Worm (Caenorhabditis elegans) whole organism, mixed stage, embryonic: ENCODE results near the gene abcf-2.
A peak's percentile ranks its signal among the peaks of the same experiment; 100 is the strongest.

Experiments
- M03D4.4 ChIP-seq: sonication (generic microtip); optimal IDR thresholded peaks from 2 replicates; lab custom pipeline; 2017; ENCODE audit warnings: mild to moderate bottlenecking, missing genetic modification characterization, missing compliant biosample characterization
- bed-3 ChIP-seq: fragments of 200-800 bp; sonication (Bioruptor generic); optimal IDR thresholded peaks from 3 replicates; lab custom pipeline; 2018; ENCODE audit warnings: mild to moderate bottlenecking, missing genetic modification characterization, moderate library complexity, missing compliant biosample characterization
- blmp-1 ChIP-seq: fragments of 150-350 bp; optimal IDR thresholded peaks from 2 replicates; lab custom pipeline; 2014; ENCODE audit warnings: missing biosample characterization, missing genetic modification characterization
- ceh-39 ChIP-seq: fragments of 150-350 bp; optimal IDR thresholded peaks from 2 replicates; lab custom pipeline; 2014; ENCODE audit warnings: missing biosample characterization, missing genetic modification characterization
- ceh-43 ChIP-seq: fragments of 200-800 bp; sonication (Bioruptor generic); optimal IDR thresholded peaks from 2 replicates; lab custom pipeline; 2018; ENCODE audit warnings: mild to moderate bottlenecking, missing genetic modification characterization, moderate library complexity, missing compliant biosample characterization
- ceh-83 ChIP-seq: fragments of 200-800 bp; sonication (Bioruptor generic); optimal IDR thresholded peaks from 2 replicates; lab custom pipeline; 2018; ENCODE audit warnings: mild to moderate bottlenecking, missing genetic modification characterization, missing compliant biosample characterization
- ces-1 ChIP-seq: fragments of 150-350 bp; optimal IDR thresholded peaks from 2 replicates; lab custom pipeline; 2014; ENCODE audit warnings: missing biosample characterization, missing genetic modification reagents, missing genetic modification characterization
- cnd-1 ChIP-seq: fragments of 200-800 bp; sonication (Bioruptor generic); optimal IDR thresholded peaks from 2 replicates; lab custom pipeline; 2018; ENCODE audit warnings: mild to moderate bottlenecking, missing genetic modification characterization, missing compliant biosample characterization
- drap-1 ChIP-seq: fragments of 200-800 bp; sonication (Bioruptor generic); optimal IDR thresholded peaks from 3 replicates; lab custom pipeline; 2018; ENCODE audit warnings: mild to moderate bottlenecking, missing genetic modification characterization, missing compliant biosample characterization
- elt-1 ChIP-seq: sonication (generic microtip); optimal IDR thresholded peaks from 2 replicates; lab custom pipeline; 2017; ENCODE audit warnings: missing genetic modification characterization, mild to moderate bottlenecking, missing compliant biosample characterization, antibody characterized with exemption, moderate library complexity, borderline replicate concordance; ENCODE audit not compliant: insufficient read depth
- elt-3 ChIP-seq: fragments of 150-350 bp; optimal IDR thresholded peaks from 2 replicates; lab custom pipeline; 2014; ENCODE audit warnings: missing biosample characterization, missing genetic modification characterization
- flh-1 ChIP-seq: fragments of 200-800 bp; sonication (Bioruptor generic); optimal IDR thresholded peaks from 2 replicates; lab custom pipeline; 2018; ENCODE audit warnings: mild to moderate bottlenecking, missing genetic modification characterization, moderate library complexity, missing compliant biosample characterization
- ham-2 ChIP-seq: fragments of 200-800 bp; sonication (Bioruptor generic); optimal IDR thresholded peaks from 2 replicates; lab custom pipeline; 2018; ENCODE audit warnings: mild to moderate bottlenecking, missing genetic modification characterization, missing compliant biosample characterization
- hlh-1 ChIP-seq: fragments of 150-350 bp; optimal IDR thresholded peaks from 2 replicates; lab custom pipeline; 2014; ENCODE audit warnings: missing biosample characterization, missing genetic modification reagents, missing genetic modification characterization
- lin-13 ChIP-seq: fragments of 150-350 bp; optimal IDR thresholded peaks from 2 replicates; lab custom pipeline; 2014; ENCODE audit warnings: missing biosample characterization, missing genetic modification characterization
- lin-32 ChIP-seq: fragments of 200-800 bp; sonication (Bioruptor generic); optimal IDR thresholded peaks from 2 replicates; lab custom pipeline; 2018; ENCODE audit warnings: mild to moderate bottlenecking, missing genetic modification characterization, missing compliant biosample characterization
- lsy-2 ChIP-seq: fragments of 150-350 bp; optimal IDR thresholded peaks from 2 replicates; lab custom pipeline; 2014; ENCODE audit warnings: missing biosample characterization, missing genetic modification characterization
- mab-5 ChIP-seq: fragments of 150-350 bp; optimal IDR thresholded peaks from 2 replicates; lab custom pipeline; 2014; ENCODE audit warnings: missing biosample characterization, missing genetic modification characterization
- mep-1 ChIP-seq: fragments of 150-350 bp; optimal IDR thresholded peaks from 2 replicates; lab custom pipeline; 2017; ENCODE audit warnings: missing biosample characterization, missing genetic modification reagents, missing genetic modification characterization, inconsistent platforms
- mls-2 ChIP-seq: sonication (generic microtip); optimal IDR thresholded peaks from 2 replicates; lab custom pipeline; 2016; ENCODE audit warnings: mild to moderate bottlenecking, missing genetic modification characterization, moderate library complexity, missing compliant biosample characterization
- nhr-12 ChIP-seq: fragments of 150-350 bp; optimal IDR thresholded peaks from 2 replicates; lab custom pipeline; 2014; ENCODE audit warnings: missing biosample characterization, missing genetic modification characterization
- nhr-2 ChIP-seq: fragments of 150-350 bp; optimal IDR thresholded peaks from 2 replicates; lab custom pipeline; 2014; ENCODE audit warnings: missing biosample characterization, missing genetic modification characterization
- nhr-28 ChIP-seq: fragments of 150-350 bp; optimal IDR thresholded peaks from 2 replicates; lab custom pipeline; 2014; ENCODE audit warnings: missing biosample characterization, missing genetic modification characterization
- nhr-76 ChIP-seq: sonication (generic microtip); optimal IDR thresholded peaks from 2 replicates; lab custom pipeline; 2017; ENCODE audit warnings: missing biosample characterization, missing genetic modification characterization
- pha-4 ChIP-seq: fragments of 150-350 bp; optimal IDR thresholded peaks from 2 replicates; lab custom pipeline; 2018; ENCODE audit warnings: missing biosample characterization, missing genetic modification reagents, missing genetic modification characterization
- snpc-4 ChIP-seq: fragments of 150-350 bp; optimal IDR thresholded peaks from 2 replicates; lab custom pipeline; 2014; ENCODE audit warnings: missing biosample characterization, missing genetic modification characterization
- sptf-1 ChIP-seq: sonication (generic microtip); optimal IDR thresholded peaks from 2 replicates; lab custom pipeline; 2017; ENCODE audit warnings: mild to moderate bottlenecking, missing genetic modification characterization, moderate library complexity, missing compliant biosample characterization
- tbx-8 ChIP-seq: fragments of 200-800 bp; sonication (Bioruptor generic); optimal IDR thresholded peaks from 2 replicates; lab custom pipeline; 2018; ENCODE audit warnings: mild to moderate bottlenecking, missing genetic modification characterization, moderate library complexity, missing compliant biosample characterization
- unc-120 ChIP-seq: sonication (generic microtip); optimal IDR thresholded peaks from 2 replicates; lab custom pipeline; 2017; ENCODE audit warnings: missing genetic modification characterization, missing compliant biosample characterization; ENCODE audit not compliant: poor library complexity, severe bottlenecking
- unc-39 ChIP-seq: fragments of 150-350 bp; optimal IDR thresholded peaks from 2 replicates; lab custom pipeline; 2014; ENCODE audit warnings: missing biosample characterization, missing genetic modification characterization
- unc-62 ChIP-seq: fragments of 150-350 bp; optimal IDR thresholded peaks from 2 replicates; lab custom pipeline; 2014; ENCODE audit warnings: missing biosample characterization, missing genetic modification reagents, missing genetic modification characterization
- zip-8 ChIP-seq: fragments of 150-350 bp; optimal IDR thresholded peaks from 2 replicates; lab custom pipeline; 2014; ENCODE audit warnings: missing biosample characterization, missing genetic modification characterization
- ztf-11 ChIP-seq: fragments of 150-350 bp; optimal IDR thresholded peaks from 2 replicates; lab custom pipeline; 2014; ENCODE audit warnings: missing biosample characterization, missing genetic modification characterization

Gene abcf-2

ce11 chrIII:13434404-13434803 is 27.6 kb downstream of the abcf-2 start, which contains the start of gene F45G2.7:
Gene F45G2.7, minus strand, starts transcription at chrIII:13434504.
- TF ChIP-seq mep-1 (tag; lab: Kevin White, UChicago) (no peak), cnd-1 (tag; lab: Kevin White, UChicago) (no peak), pha-4 (no peak), sptf-1 (no peak), mab-5 (tag; lab: Kevin White, UChicago) (no peak), snpc-4 (tag; lab: Kevin White, UChicago) (no peak), ceh-43 (GFP tag; lab: Kevin White, UChicago) (no peak)

DNA sequence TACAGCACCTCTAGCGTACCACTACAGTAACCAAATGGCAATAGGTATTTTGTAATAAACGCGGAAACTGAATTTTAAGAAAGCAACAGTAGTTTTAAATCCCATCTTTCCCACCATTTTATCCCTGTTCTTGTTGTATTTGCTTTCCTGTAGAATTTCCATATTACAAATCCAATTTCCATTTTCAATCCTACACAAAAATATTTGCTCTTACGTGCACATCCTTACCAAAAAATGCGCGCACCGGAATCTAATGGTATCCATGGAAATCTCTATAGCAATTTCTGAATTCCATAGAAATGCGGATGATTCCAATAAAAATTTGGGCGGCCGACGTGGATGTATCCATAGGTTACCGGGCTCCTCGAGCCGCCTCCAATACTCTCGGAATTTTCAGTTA is 31.9 kb downstream of the abcf-2 start, which contains the start of gene trf-1:
Gene trf-1 (plus strand): TSS at position 301 of the 400 bp plus-strand sequence.
- TF ChIP-seq lin-32: no peak
- no peak for TF ChIP-seq unc-120 (tag; lab: Kevin White, UChicago)
- no peak for TF ChIP-seq unc-39 (tag; lab: Kevin White, UChicago)
- TF ChIP-seq flh-1 (GFP tag; lab: Kevin White, UChicago): no peak
- TF ChIP-seq sptf-1: no peak
- no peak for TF ChIP-seq ceh-39 (tag; lab: Kevin White, UChicago)
- TF ChIP-seq elt-1 (tag; lab: Kevin White, UChicago): no peak
- no peak for TF ChIP-seq nhr-12 (tag; lab: Kevin White, UChicago)
- no peak for TF ChIP-seq cnd-1 (tag; lab: Kevin White, UChicago)
- no peak for TF ChIP-seq mep-1 (tag; lab: Kevin White, UChicago)
- no peak for TF ChIP-seq bed-3 (GFP tag; lab: Kevin White, UChicago)
- TF ChIP-seq ces-1 (GFP tag; lab: Kevin White, UChicago): no peak
- TF ChIP-seq ham-2 (GFP tag; lab: Kevin White, UChicago): no peak
- TF ChIP-seq nhr-2 (tag; lab: Kevin White, UChicago): no peak
- TF ChIP-seq hlh-1 (tag; lab: Kevin White, UChicago): no peak
- no peak for TF ChIP-seq ceh-83 (GFP tag; lab: Kevin White, UChicago)

DNA sequence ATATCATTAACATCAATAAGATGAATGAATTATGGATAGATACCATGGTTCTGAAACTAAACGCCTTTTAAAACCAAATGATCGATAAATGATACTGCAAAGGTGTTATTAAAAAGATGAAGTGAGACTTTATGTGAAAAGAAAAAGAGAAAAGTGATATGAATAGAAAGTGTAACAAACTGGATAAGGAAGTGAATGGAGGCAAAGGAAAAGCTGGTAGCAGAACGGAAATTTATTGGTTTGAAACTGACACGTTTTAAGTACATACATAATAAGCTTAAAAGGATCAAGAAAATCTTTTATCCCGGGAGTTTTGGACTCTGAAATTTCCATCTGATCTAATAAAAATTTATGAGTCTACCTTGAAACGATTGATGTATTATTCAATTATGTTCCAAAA is 32.4 kb downstream of the abcf-2 start, which contains the start of gene bli-5:
Gene bli-5 (minus strand): TSS at position 101 of the 400 bp plus-strand sequence.
- TF ChIP-seq nhr-28 (tag; lab: Kevin White, UChicago): no peak
- TF ChIP-seq mls-2: no peak
- TF ChIP-seq unc-39 (tag; lab: Kevin White, UChicago): no peak
- TF ChIP-seq unc-62 (GFP tag; lab: Kevin White, UChicago): no peak
- no peak for TF ChIP-seq unc-120 (tag; lab: Kevin White, UChicago)
- TF ChIP-seq snpc-4 (tag; lab: Kevin White, UChicago): no peak
- TF ChIP-seq ces-1 (GFP tag; lab: Kevin White, UChicago): no peak
- no peak for TF ChIP-seq hlh-1 (tag; lab: Kevin White, UChicago)
- no peak for TF ChIP-seq elt-3 (tag; lab: Kevin White, UChicago)
- no peak for TF ChIP-seq pha-4
- no peak for TF ChIP-seq flh-1 (GFP tag; lab: Kevin White, UChicago)
- no peak for TF ChIP-seq ceh-83 (GFP tag; lab: Kevin White, UChicago)
- no peak for TF ChIP-seq lin-32
- TF ChIP-seq mep-1 (tag; lab: Kevin White, UChicago): no peak
- TF ChIP-seq mab-5 (tag; lab: Kevin White, UChicago): no peak
- TF ChIP-seq lsy-2 (tag; lab: Kevin White, UChicago): no peak
- TF ChIP-seq zip-8 (tag; lab: Kevin White, UChicago): no peak
- no peak for TF ChIP-seq drap-1 (GFP tag; lab: Kevin White, UChicago)
- TF ChIP-seq M03D4.4: no peak
- TF ChIP-seq, all 35 proteins: peak for 0

- no peak for TF ChIP-seq ces-1 (GFP tag; lab: Kevin White, UChicago)
- no peak for TF ChIP-seq tbx-8
- TF ChIP-seq lin-32: no peak
- TF ChIP-seq bed-3 (GFP tag; lab: Kevin White, UChicago): no peak
Observed at ce11 chrIII:13427817-13428216, 34.2 kb downstream of the abcf-2 start.

- no peak for TF ChIP-seq unc-120 (tag; lab: Kevin White, UChicago)
- no peak for TF ChIP-seq nhr-12 (tag; lab: Kevin White, UChicago)
- no peak for TF ChIP-seq unc-62 (GFP tag; lab: Kevin White, UChicago)
- no peak for TF ChIP-seq lin-13
- no peak for TF ChIP-seq nhr-76 (tag; lab: Kevin White, UChicago)
- no peak for TF ChIP-seq nhr-2 (tag; lab: Kevin White, UChicago)
- no peak for TF ChIP-seq lin-32
- TF ChIP-seq unc-39 (tag; lab: Kevin White, UChicago): no peak
- TF ChIP-seq ztf-11 (tag; lab: Kevin White, UChicago): no peak
- no peak for TF ChIP-seq elt-3 (tag; lab: Kevin White, UChicago)
- TF ChIP-seq ces-1 (GFP tag; lab: Kevin White, UChicago): peak; percentile 37
- no peak for TF ChIP-seq drap-1 (GFP tag; lab: Kevin White, UChicago)
- no peak for TF ChIP-seq zip-8 (tag; lab: Kevin White, UChicago)
- TF ChIP-seq ceh-83 (GFP tag; lab: Kevin White, UChicago): no peak
- TF ChIP-seq pha-4: no peak
- TF ChIP-seq mep-1 (tag; lab: Kevin White, UChicago): peak; percentile 4
- no peak for TF ChIP-seq ceh-43 (GFP tag; lab: Kevin White, UChicago)
- TF ChIP-seq ceh-39 (tag; lab: Kevin White, UChicago): no peak
- no peak for TF ChIP-seq bed-3 (GFP tag; lab: Kevin White, UChicago)
- no peak for TF ChIP-seq blmp-1 (tag; lab: Kevin White, UChicago)
- peak; percentile 39 for TF ChIP-seq lsy-2 (tag; lab: Kevin White, UChicago)
- no peak for TF ChIP-seq mab-5 (tag; lab: Kevin White, UChicago)
- TF ChIP-seq nhr-28 (tag; lab: Kevin White, UChicago): no peak
- no peak for TF ChIP-seq M03D4.4
Observed at ce11 chrIII:13426036-13426435, 36.0 kb downstream of the abcf-2 start, which contains the start of gene cope-1. Gene cope-1, plus strand, starts transcription at chrIII:13426264.
